Worm (Caenorhabditis elegans): Measurements from ENCODE around the gene mel-11.
A peak's percentile ranks its signal among the peaks of the same experiment; 100 is the strongest.

Gene mel-11

DNA sequence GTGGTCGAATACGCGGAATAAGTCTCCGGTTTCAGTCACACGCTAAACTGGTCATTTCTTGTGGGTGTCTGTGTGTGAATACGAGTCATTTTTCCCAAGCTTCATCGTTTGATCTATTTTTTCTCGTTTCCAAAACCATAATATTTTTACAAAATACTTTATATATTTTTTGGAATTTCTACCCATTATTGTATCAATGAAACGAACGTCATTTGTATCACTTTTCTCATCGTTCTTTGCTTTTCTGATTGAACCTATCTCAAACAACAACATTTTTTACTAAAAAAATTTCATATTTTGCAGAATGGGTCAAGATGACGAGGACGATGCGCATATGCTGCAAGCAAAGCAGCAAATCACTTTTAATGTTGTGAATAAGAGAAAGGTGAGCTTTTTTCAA lies at the start of gene mel-11:
Gene mel-11 (plus strand): TSS at position 301 of the 400 bp plus-strand sequence.
- TF ChIP-seq dao-5 (tag; optimal IDR thresholded peaks at IDR 0.05), result no peak
- no peak for TF ChIP-seq W03F9.2 (tag; optimal IDR thresholded peaks at IDR 0.05)
- TF ChIP-seq him-1 (tag; optimal IDR thresholded peaks at IDR 0.05), result no peak

DNA sequence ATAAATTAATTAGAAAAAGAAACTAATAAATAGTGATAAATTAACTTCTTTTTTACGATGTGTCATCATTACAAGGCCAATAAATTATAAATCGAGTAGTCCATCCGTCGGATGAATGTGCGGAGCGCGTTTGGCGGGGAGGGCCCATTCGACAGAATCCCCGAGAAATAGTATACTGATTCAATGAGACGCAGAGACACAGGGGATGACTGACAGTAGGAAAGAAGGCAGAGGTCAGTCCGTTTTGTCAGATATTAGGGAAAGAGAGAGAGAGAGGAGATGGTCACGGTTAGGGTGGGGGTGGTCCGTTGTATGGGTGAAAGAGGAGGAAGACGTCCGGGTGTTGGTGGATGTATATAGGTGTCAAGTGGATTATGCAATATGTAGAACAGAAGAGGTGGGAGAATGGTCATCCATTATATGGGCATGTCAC lies 49.7 kb upstream of the mel-11 start:
- TF ChIP-seq him-1 (tag; optimal IDR thresholded peaks at IDR 0.05) (no peak), W03F9.2 (tag; optimal IDR thresholded peaks at IDR 0.05) (no peak), dao-5 (tag; optimal IDR thresholded peaks at IDR 0.05) (no peak)

DNA sequence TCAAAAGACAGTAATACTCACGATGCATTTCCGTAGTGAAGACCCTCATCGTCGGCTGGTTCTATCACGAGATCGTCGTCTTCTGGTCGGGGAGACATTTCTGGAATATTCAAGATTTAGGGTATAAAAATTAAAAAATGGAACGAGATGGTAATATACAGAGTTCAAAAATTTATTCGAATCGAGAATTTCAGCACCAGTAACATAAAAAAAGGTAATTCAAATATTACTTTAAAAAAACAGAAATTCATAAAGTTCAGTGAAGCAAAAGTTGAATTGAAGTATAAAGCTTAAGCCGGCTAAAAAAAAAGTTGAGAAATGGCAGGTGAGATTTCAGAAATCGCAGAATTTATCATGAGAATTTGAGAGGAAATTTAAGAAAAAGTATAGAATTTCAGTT lies 48.1 kb upstream of the mel-11 start, which contains the start of gene cam-1:
Gene cam-1 (minus strand): TSS at position 101 of the 400 bp plus-strand sequence.
- TF ChIP-seq W03F9.2 (tag; optimal IDR thresholded peaks at IDR 0.05), result no peak
- TF ChIP-seq him-1 (tag; optimal IDR thresholded peaks at IDR 0.05), result no peak
- no peak for TF ChIP-seq dao-5 (tag; optimal IDR thresholded peaks at IDR 0.05)

DNA sequence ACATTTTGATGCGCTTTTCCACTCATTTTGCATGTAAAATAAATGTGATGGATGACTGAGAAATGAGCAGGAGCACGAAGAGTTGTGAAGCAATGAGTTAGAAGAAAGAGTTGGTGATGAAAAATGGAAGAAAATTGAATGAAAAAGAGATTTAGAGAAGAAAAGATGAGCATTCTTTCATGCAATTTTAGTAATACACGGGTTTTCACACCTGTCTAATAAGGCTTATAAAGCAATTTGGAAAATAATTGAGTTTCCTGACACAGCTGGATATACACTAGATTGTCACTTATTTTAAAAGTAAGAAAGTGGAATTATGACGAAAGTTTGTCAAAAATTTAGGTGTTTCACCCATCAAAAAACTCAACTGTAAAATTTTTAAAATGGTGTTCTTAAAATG lies 47.5 kb upstream of the mel-11 start:
- no peak for TF ChIP-seq him-1 (tag; optimal IDR thresholded peaks at IDR 0.05)
- TF ChIP-seq W03F9.2 (tag; optimal IDR thresholded peaks at IDR 0.05), result no peak
- TF ChIP-seq dao-5 (tag; optimal IDR thresholded peaks at IDR 0.05), result no peak

DNA sequence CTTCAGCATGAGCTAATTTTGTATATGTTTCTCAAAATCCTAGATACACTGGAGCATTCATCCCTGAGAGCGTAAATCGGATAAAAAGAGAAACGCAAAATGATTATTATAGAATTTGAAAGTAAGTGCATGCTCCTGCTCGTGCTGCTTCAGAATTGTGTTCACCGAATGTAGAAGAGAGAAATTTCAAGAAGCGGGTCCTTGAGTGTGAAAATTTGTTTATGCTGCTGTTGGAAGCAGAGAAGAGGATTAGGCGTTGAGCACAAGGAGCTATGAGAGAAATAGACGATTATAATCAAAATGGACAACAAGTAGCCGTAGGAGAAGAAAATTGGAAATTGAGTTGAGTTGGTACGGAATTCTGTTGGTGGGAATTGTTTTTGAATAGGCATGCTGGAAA lies 46.6 kb upstream of the mel-11 start:
- TF ChIP-seq W03F9.2 (tag; optimal IDR thresholded peaks at IDR 0.05) (no peak), dao-5 (tag; optimal IDR thresholded peaks at IDR 0.05) (no peak), him-1 (tag; optimal IDR thresholded peaks at IDR 0.05) (no peak)

DNA sequence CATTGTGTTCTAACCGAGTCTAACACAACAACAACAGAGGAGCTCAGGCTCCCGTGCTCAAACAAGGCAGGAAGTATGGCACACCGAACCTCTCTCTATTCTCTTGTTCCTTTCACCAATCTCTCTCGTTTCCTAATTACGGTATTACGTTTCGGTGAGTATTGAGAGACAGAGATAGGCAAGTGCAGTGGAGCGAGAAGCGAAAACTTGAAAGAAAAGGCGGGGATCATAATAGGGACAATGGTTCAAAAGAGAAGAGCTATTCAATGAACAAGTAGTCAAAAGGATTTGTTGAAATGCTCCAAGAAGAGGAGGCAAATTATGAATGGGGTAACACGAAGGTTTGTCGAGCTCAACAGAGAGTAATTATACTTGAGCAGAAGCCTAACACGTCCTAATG lies 45.0 kb upstream of the mel-11 start:
- no peak for TF ChIP-seq dao-5 (tag; optimal IDR thresholded peaks at IDR 0.05)
- TF ChIP-seq him-1 (tag; optimal IDR thresholded peaks at IDR 0.05), result no peak
- no peak for TF ChIP-seq W03F9.2 (tag; optimal IDR thresholded peaks at IDR 0.05)

DNA sequence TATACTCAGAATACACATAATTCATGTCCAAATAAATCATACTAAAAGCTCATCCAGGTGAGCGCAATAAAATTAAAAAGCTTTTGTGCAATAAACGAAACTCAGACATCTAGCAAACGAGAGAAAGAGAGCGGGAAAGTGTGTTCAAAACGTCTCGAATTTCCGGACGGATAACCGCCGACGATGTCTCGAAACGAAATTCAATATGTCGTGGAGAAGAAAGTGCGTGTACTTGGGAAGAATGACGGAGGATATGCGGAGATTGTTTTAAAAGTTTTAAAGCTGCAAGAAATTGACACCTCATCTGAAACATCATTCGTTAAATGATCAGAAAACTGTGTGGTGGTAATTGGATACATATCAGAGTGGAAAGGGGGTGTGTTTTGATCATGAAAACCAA lies 43.6 kb upstream of the mel-11 start:
- TF ChIP-seq dao-5 (tag; optimal IDR thresholded peaks at IDR 0.05), result no peak
- TF ChIP-seq W03F9.2 (tag; optimal IDR thresholded peaks at IDR 0.05), result no peak
- no peak for TF ChIP-seq him-1 (tag; optimal IDR thresholded peaks at IDR 0.05)

DNA sequence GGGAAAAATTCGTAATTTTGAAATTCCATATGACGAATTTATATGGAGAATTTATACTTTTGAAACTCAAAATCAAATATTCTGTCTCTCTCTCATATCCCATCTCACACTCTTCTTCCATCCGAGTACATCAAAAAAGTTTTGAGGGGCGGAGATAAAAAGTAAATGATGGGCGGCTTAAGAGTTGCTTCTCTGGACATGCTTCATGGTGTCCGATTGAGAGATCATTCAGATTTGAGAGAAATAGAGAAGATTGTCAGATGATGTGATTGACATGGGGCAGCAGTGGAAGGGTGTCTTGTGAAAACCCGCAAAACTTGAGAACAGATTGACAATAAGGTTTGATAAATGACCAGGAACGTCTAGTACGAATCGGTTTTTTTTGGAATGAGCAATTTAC lies 42.6 kb upstream of the mel-11 start:
- TF ChIP-seq W03F9.2 (tag; optimal IDR thresholded peaks at IDR 0.05), result no peak
- TF ChIP-seq him-1 (tag; optimal IDR thresholded peaks at IDR 0.05), result no peak
- TF ChIP-seq dao-5 (tag; optimal IDR thresholded peaks at IDR 0.05), result no peak

DNA sequence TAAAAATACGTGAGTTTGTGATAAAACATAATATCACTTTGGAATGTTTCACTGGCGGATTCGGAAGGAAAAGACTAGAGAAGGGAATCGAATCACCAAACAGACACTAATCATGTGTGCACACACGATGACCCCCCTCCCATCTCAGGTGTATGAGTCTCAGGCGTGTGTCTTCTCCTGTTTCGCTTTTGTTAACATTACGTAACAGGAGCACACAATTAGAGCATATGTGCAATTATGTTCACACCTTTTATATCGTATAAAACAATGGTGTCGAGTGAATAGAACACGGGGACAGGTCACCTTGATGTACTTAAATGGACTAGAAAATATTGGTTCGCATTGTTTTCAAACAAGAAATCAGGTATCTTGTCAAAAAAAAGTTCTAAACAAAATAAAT lies 41.5 kb upstream of the mel-11 start:
- TF ChIP-seq him-1 (tag; optimal IDR thresholded peaks at IDR 0.05) (no peak), dao-5 (tag; optimal IDR thresholded peaks at IDR 0.05) (no peak), W03F9.2 (tag; optimal IDR thresholded peaks at IDR 0.05) (no peak)

DNA sequence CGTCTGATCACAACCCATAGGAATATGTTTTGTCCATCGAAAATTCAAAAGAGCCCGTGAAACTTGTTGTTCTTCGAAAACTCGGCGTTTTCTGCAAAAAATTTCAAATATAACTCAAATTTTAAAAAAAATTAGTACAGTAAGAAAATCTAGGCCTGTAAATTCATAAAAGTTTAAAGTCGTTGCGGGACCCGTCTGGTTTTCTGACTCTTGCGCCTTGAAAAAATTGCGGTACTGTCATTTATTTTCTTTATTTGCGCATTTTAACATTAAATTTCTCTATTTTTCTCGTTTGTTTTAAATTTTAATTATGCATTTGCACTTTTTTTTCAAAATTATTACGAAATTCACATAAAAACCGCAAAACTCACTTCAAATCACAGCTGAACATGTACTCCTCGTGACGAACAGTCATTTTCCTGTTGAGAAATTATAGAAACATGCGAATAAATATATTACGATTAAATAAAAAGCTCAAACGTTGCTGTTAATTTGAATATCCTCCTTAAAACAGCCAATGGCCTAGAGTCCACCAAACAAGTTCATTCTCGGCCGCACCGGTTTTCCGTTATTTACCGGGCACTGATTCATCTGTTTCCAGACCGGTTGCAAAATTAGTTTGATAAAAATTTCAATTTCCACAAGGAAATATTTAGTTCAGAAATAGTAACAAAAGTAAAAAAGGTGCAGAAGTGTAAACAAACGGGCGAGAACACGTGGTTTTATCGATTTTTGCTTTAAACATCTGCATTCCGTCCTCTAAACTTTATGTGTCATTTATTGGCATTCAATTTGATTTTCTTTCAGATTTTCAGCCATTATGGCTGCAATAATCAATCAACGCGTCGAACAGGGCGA lies 39.0 kb upstream of the mel-11 start, which contains the start of the genes csa-1 and wdfy-2:
Gene csa-1 (minus strand): TSS at position 669 of the 858 bp plus-strand sequence.
Gene wdfy-2 (plus strand): TSS at position 808 of the 858 bp plus-strand sequence.
- TF ChIP-seq dao-5 (tag; optimal IDR thresholded peaks at IDR 0.05), result no peak

DNA sequence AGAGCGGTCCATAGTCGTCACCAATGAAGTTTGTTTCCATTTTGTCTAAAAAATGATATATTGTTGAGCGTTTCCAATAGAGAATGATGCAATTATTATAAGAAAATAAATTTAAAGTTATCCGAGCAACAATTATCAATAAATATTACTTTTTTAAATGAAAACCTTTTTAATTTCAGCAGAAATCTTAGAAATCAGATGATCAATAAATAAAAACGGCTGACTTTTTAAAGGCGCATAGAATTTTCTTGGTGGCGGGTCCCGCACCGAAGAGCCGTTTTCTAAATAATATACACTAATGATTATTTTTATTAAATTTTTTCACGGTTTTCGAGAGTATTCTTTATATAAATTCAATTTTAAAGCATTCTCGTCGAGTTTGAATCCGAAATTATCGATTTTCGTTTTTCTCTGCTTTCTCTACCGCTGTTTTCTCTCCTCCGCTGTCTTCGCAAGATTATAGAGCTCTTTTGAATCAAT lies 35.4 kb upstream of the mel-11 start, which contains the start of gene rab-39:
Gene rab-39 (minus strand): TSS at position 51 of the 480 bp plus-strand sequence.
- TF ChIP-seq W03F9.2 (tag; optimal IDR thresholded peaks at IDR 0.05) (peak; percentile 70), him-1 (tag; optimal IDR thresholded peaks at IDR 0.05) (no peak)

DNA sequence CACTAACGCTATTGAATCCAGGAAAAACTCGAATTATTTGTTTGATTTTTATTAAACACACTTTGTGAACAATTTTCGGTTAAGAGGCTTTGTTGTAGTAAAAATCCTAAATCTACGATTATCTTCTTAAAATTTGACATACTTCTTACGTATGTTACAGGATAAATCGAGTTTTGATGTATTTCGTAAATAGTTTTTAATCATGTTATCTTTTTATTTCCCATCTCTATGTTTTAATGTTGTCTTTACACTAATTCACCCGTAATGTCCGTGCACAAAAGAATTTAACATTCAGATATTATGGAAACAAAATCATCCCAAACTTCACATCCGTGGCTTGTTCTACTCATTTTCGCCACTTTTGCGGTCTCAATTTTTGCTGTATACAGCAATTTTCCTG lies 34.7 kb upstream of the mel-11 start, which contains the start of gene egli-1:
Gene egli-1 (plus strand): TSS at position 301 of the 400 bp plus-strand sequence.
- no peak for TF ChIP-seq W03F9.2 (tag; optimal IDR thresholded peaks at IDR 0.05)

DNA sequence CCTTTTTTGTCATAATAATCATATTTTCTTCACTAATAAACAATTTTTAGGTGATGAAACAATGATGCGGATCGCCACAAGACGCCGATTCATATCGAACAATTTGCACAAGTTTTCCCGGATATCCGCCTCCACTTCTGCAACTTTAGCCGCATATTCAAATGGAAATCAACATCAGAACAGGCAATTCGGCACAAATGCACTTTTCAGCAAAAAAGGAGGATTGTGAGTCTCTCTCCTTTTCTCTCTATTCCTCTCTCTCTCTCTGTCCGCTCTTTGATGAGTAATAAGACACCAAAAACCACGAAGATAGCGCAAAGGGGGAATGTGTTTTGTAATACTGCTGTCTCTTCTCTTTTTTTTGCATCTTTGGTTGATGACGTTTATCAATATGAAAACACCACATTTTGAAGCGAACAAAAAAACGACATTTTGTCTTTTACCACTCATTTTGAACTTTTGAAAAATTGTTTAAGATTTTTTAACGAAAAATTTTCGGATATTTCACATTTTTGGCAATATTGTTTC lies 33.4 kb upstream of the mel-11 start, which contains the start of gene eat-3:
Gene eat-3 (plus strand): TSS at position 51 of the 528 bp plus-strand sequence.
- no peak for TF ChIP-seq W03F9.2 (tag; optimal IDR thresholded peaks at IDR 0.05)
- TF ChIP-seq him-1 (tag; optimal IDR thresholded peaks at IDR 0.05), result no peak
- no peak for TF ChIP-seq dao-5 (tag; optimal IDR thresholded peaks at IDR 0.05)

DNA sequence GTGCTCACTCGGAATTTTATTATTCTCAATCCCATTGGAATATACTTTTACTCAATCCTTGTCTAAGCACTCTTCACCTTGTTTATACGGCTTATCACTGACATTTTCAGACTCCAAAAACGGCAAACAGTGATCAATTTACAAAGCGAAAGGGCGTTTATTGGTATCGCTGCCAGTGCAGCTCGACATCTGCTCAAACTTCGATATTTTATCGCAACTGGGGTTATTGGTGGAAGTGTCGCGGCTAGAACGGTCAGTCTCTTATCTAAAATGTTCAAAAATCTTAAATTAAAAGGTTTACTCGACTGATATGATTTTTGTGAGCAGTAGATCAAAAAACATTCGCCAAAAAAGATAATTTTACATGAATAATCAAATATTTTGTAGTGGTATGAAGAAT lies 32.8 kb upstream of the mel-11 start:
- no peak for TF ChIP-seq W03F9.2 (tag; optimal IDR thresholded peaks at IDR 0.05)
- TF ChIP-seq dao-5 (tag; optimal IDR thresholded peaks at IDR 0.05), result no peak
- TF ChIP-seq him-1 (tag; optimal IDR thresholded peaks at IDR 0.05), result no peak
